Fruit fly (Drosophila melanogaster) whole organism, embryonic: Measurements from ENCODE around the gene Dif.

Source experiments
- Adf1 ChIP-seq: fragments of 200-800 bp; sonication (Bioruptor generic); IDR thresholded peaks from 2 replicates; pipeline ENCODE4 v1.3.6; 2022; ENCODE audit warnings: missing biosample characterization, missing genetic modification characterization
- Blimp-1 ChIP-seq: fragments of 200-800 bp; sonication (Bioruptor generic); optimal IDR thresholded peaks from 3 replicates; lab custom pipeline; 2018; ENCODE audit warnings: missing biosample characterization, missing genetic modification characterization, mild to moderate bottlenecking, moderate library complexity, missing genetic modification reagents
- CG10209 ChIP-seq: fragments of 200-800 bp; sonication (Bioruptor generic); optimal IDR thresholded peaks from 3 replicates; lab custom pipeline; 2017; ENCODE audit warnings: missing biosample characterization, mild to moderate bottlenecking, missing genetic modification characterization, missing genetic modification reagents
- CG10959 ChIP-seq: fragments of 200-800 bp; sonication (Bioruptor generic); IDR thresholded peaks from 2 replicates; pipeline ENCODE4 v1.3.6; 2022; ENCODE audit warnings: missing biosample characterization, missing genetic modification characterization
- CG11504 ChIP-seq: fragments of 200-800 bp; sonication (Bioruptor generic); optimal IDR thresholded peaks from 3 replicates; lab custom pipeline; 2019; ENCODE audit warnings: missing biosample characterization, mild to moderate bottlenecking, missing genetic modification characterization, moderate library complexity
- CG11723 ChIP-seq: fragments of 200-800 bp; sonication (Bioruptor generic); optimal IDR thresholded peaks from 2 replicates; lab custom pipeline; 2017; ENCODE audit warnings: missing biosample characterization, mild to moderate bottlenecking, missing genetic modification characterization
- CG12071 ChIP-seq: fragments of 200-800 bp; sonication (Bioruptor generic); optimal IDR thresholded peaks from 3 replicates; lab custom pipeline; 2018; ENCODE audit warnings: missing biosample characterization, mild to moderate bottlenecking, missing genetic modification characterization
- CG12155 ChIP-seq: fragments of 200-800 bp; sonication (Bioruptor generic); optimal IDR thresholded peaks from 3 replicates; lab custom pipeline; 2016; ENCODE audit warnings: missing biosample characterization, missing genetic modification characterization
- CG14050 ChIP-seq: fragments of 200-800 bp; sonication (Bioruptor generic); IDR thresholded peaks from 3 replicates; pipeline ENCODE4 v1.3.6; 2022; ENCODE audit warnings: missing biosample characterization, missing genetic modification characterization
- CG15601 ChIP-seq: fragments of 200-800 bp; sonication (Bioruptor generic); optimal IDR thresholded peaks from 3 replicates; lab custom pipeline; 2019; ENCODE audit warnings: missing biosample characterization, mild to moderate bottlenecking, missing genetic modification characterization, moderate library complexity
- CG2875 ChIP-seq: fragments of 200-800 bp; sonication (Bioruptor generic); optimal IDR thresholded peaks from 2 replicates; lab custom pipeline; 2017; ENCODE audit warnings: missing biosample characterization, mild to moderate bottlenecking, missing genetic modification characterization, missing genetic modification reagents
- CG3065 ChIP-seq: fragments of 200-800 bp; sonication (Bioruptor generic); optimal IDR thresholded peaks from 2 replicates; lab custom pipeline; 2016; ENCODE audit warnings: missing biosample characterization, missing genetic modification characterization
- CG3726 ChIP-seq: fragments of 200-800 bp; sonication (Bioruptor generic); IDR thresholded peaks from 3 replicates; pipeline ENCODE4, ENCODE4 v1.3.6; 2022; ENCODE audit warnings: missing biosample characterization, missing genetic modification characterization
- CG4328 ChIP-seq: fragments of 200-800 bp; sonication (Bioruptor generic); optimal IDR thresholded peaks from 3 replicates; lab custom pipeline; 2017; ENCODE audit warnings: missing biosample characterization, missing genetic modification reagents, missing genetic modification characterization
- CG7357 ChIP-seq: fragments of 200-800 bp; sonication (Bioruptor generic); IDR thresholded peaks from 3 replicates; pipeline ENCODE4 v1.3.6; 2022; ENCODE audit warnings: missing biosample characterization, missing genetic modification characterization
- CG8290 ChIP-seq, 3 experiments: fragments of 200-800 bp; sonication (Bioruptor generic); optimal IDR thresholded peaks; 2 replicates each; lab custom pipeline; 2016 to 2019; ENCODE audit warnings: missing biosample characterization in 3 of 3, missing genetic modification characterization in 3 of 3, mild to moderate bottlenecking in 2 of 3, moderate library complexity in 1 of 3
- CG8478 ChIP-seq: fragments of >200 bp; optimal IDR thresholded peaks from 2 replicates; lab custom pipeline; 2018
- CG9932 ChIP-seq: fragments of 200-800 bp; sonication (Bioruptor generic); IDR thresholded peaks from 2 replicates; pipeline ENCODE4 v1.3.6; 2022; ENCODE audit warnings: missing biosample characterization, missing genetic modification characterization
- Drgx ChIP-seq: fragments of 200-800 bp; sonication (Bioruptor generic); IDR thresholded peaks from 2 replicates; pipeline ENCODE4 v1.3.6; 2022; ENCODE audit warnings: missing biosample characterization, missing genetic modification characterization
- E2f1 ChIP-seq: fragments of 200-800 bp; sonication (Bioruptor generic); IDR thresholded peaks from 2 replicates; pipeline ENCODE4 v1.3.6; 2022; ENCODE audit warnings: missing biosample characterization, missing genetic modification characterization
- Elba2 ChIP-seq: fragments of 200-800 bp; sonication (Bioruptor generic); optimal IDR thresholded peaks from 3 replicates; lab custom pipeline; 2016; ENCODE audit warnings: missing biosample characterization, missing genetic modification characterization
- MESR4 ChIP-seq: fragments of 200-800 bp; sonication (Bioruptor generic); optimal IDR thresholded peaks from 2 replicates; lab custom pipeline; 2018; ENCODE audit warnings: missing biosample characterization, mild to moderate bottlenecking, missing genetic modification characterization, moderate library complexity
- Mad ChIP-seq: fragments of 200-800 bp; sonication (Bioruptor generic); optimal IDR thresholded peaks from 2 replicates; lab custom pipeline; 2016; ENCODE audit warnings: missing biosample characterization, missing genetic modification characterization
- Mes4 ChIP-seq: fragments of 200-800 bp; sonication (Bioruptor generic); optimal IDR thresholded peaks from 2 replicates; lab custom pipeline; 2016; ENCODE audit warnings: missing biosample characterization, missing genetic modification characterization
- Mrtf ChIP-seq: fragments of 200-800 bp; sonication (Bioruptor generic); IDR thresholded peaks from 3 replicates; pipeline ENCODE4 v1.3.6; 2022; ENCODE audit warnings: missing biosample characterization, missing genetic modification characterization
- NC2β ChIP-seq: fragments of 200-800 bp; sonication (Bioruptor generic); optimal IDR thresholded peaks from 2 replicates; lab custom pipeline; 2016; ENCODE audit warnings: missing biosample characterization, missing genetic modification characterization
- NfI ChIP-seq: fragments of 200-800 bp; sonication (Bioruptor generic); optimal IDR thresholded peaks from 3 replicates; lab custom pipeline; 2018; ENCODE audit warnings: missing biosample characterization, mild to moderate bottlenecking, missing genetic modification characterization, moderate library complexity
- Optix ChIP-seq: fragments of 200-800 bp; sonication (Bioruptor generic); IDR thresholded peaks from 3 replicates; pipeline ENCODE4 v1.3.6; 2022; ENCODE audit warnings: missing biosample characterization, missing genetic modification characterization
- Ravus ChIP-seq: fragments of 200-800 bp; sonication (Bioruptor generic); IDR thresholded peaks from 2 replicates; pipeline ENCODE4 v1.3.6; 2022; ENCODE audit warnings: missing biosample characterization, missing genetic modification characterization
- Taf1 ChIP-seq: fragments of 200-800 bp; sonication (Bioruptor generic); IDR thresholded peaks from 2 replicates; pipeline ENCODE4 v1.3.6; 2022; ENCODE audit warnings: missing biosample characterization, missing genetic modification characterization
- ap ChIP-seq: fragments of 200-800 bp; sonication (Bioruptor generic); IDR thresholded peaks from 2 replicates; pipeline ENCODE4 v1.3.6; 2022; ENCODE audit warnings: missing biosample characterization, missing genetic modification characterization
- ara ChIP-seq: fragments of 200-800 bp; sonication (Bioruptor generic); IDR thresholded peaks from 2 replicates; pipeline ENCODE4 v1.3.6; 2022; ENCODE audit warnings: missing biosample characterization, missing genetic modification characterization
- bcd ChIP-seq: fragments of 200-800 bp; sonication (Bioruptor generic); optimal IDR thresholded peaks from 2 replicates; lab custom pipeline; 2017; ENCODE audit warnings: missing biosample characterization, mild to moderate bottlenecking, missing genetic modification characterization
- caup ChIP-seq: fragments of 200-800 bp; sonication (Bioruptor generic); optimal IDR thresholded peaks from 3 replicates; lab custom pipeline; 2017; ENCODE audit warnings: missing biosample characterization, mild to moderate bottlenecking, missing genetic modification characterization, moderate library complexity; ENCODE audit not compliant: severe bottlenecking
- chinmo ChIP-seq: fragments of 200-800 bp; sonication (Bioruptor generic); IDR thresholded peaks from 4 replicates; pipeline ENCODE4 v1.3.6; 2022; ENCODE audit warnings: missing biosample characterization, missing genetic modification characterization; ENCODE audit not compliant: partially characterized antibody
- dpn ChIP-seq, 2 experiments: fragments of 200-800 bp; sonication (Bioruptor generic); optimal IDR thresholded peaks; 3 replicates each; lab custom pipeline; 2016; ENCODE audit warnings: missing biosample characterization in 2 of 2, missing genetic modification characterization in 2 of 2
- en ChIP-seq: fragments of 200-800 bp; sonication (Bioruptor generic); optimal IDR thresholded peaks from 2 replicates; lab custom pipeline; 2016; ENCODE audit warnings: missing biosample characterization, missing genetic modification characterization
- esg ChIP-seq: fragments of 200-800 bp; sonication (Bioruptor generic); conservative IDR thresholded peaks from 2 replicates; pipeline ENCODE4 v1.3.6; 2022; ENCODE audit warnings: missing biosample characterization, missing genetic modification characterization
- fd64A ChIP-seq: fragments of 200-800 bp; sonication (Bioruptor generic); optimal IDR thresholded peaks from 3 replicates; lab custom pipeline; 2018; ENCODE audit warnings: missing biosample characterization, mild to moderate bottlenecking, missing genetic modification characterization
- fru ChIP-seq: fragments of >200 bp; optimal IDR thresholded peaks from 2 replicates; lab custom pipeline; 2017
- ham ChIP-seq: fragments of 200-800 bp; sonication (Bioruptor generic); IDR thresholded peaks from 2 replicates; pipeline ENCODE4 v1.3.6; 2022; ENCODE audit warnings: missing biosample characterization, missing genetic modification characterization
- inv ChIP-seq: fragments of 200-800 bp; sonication (Bioruptor generic); IDR thresholded peaks from 2 replicates; pipeline ENCODE4 v1.3.6; 2022; ENCODE audit warnings: missing biosample characterization, missing genetic modification characterization; ENCODE audit not compliant: partially characterized antibody
- otp ChIP-seq: fragments of 200-800 bp; sonication (Bioruptor generic); IDR thresholded peaks from 3 replicates; pipeline ENCODE4, ENCODE4 v1.3.6; 2022; ENCODE audit warnings: missing biosample characterization, missing genetic modification characterization
- scrt ChIP-seq: fragments of 200-800 bp; sonication (Bioruptor generic); optimal IDR thresholded peaks from 2 replicates; lab custom pipeline; 2018; ENCODE audit warnings: missing biosample characterization, mild to moderate bottlenecking, missing genetic modification characterization, moderate library complexity
- sob ChIP-seq: fragments of 200-800 bp; sonication (Bioruptor generic); IDR thresholded peaks from 2 replicates; pipeline ENCODE4 v1.3.6; 2022; ENCODE audit warnings: missing biosample characterization, missing genetic modification characterization
- wor ChIP-seq: fragments of 200-800 bp; sonication (Bioruptor generic); IDR thresholded peaks from 2 replicates; pipeline ENCODE4 v1.3.6; 2022; ENCODE audit warnings: missing biosample characterization, missing genetic modification characterization
- zen ChIP-seq: fragments of 200-800 bp; sonication (Bioruptor generic); optimal IDR thresholded peaks from 3 replicates; lab custom pipeline; 2018; ENCODE audit warnings: missing biosample characterization, mild to moderate bottlenecking, missing genetic modification characterization, moderate library complexity
- zen2 ChIP-seq: fragments of 200-800 bp; sonication (Bioruptor generic); IDR thresholded peaks from 3 replicates; pipeline ENCODE4 v1.3.6; 2022; ENCODE audit warnings: missing biosample characterization, missing genetic modification characterization; ENCODE audit not compliant: partially characterized antibody
- zfh1 ChIP-seq: fragments of 200-800 bp; sonication (Bioruptor generic); IDR thresholded peaks from 3 replicates; pipeline ENCODE4 v1.3.6; 2022; ENCODE audit warnings: missing biosample characterization, missing genetic modification characterization

Gene Dif

DNA sequence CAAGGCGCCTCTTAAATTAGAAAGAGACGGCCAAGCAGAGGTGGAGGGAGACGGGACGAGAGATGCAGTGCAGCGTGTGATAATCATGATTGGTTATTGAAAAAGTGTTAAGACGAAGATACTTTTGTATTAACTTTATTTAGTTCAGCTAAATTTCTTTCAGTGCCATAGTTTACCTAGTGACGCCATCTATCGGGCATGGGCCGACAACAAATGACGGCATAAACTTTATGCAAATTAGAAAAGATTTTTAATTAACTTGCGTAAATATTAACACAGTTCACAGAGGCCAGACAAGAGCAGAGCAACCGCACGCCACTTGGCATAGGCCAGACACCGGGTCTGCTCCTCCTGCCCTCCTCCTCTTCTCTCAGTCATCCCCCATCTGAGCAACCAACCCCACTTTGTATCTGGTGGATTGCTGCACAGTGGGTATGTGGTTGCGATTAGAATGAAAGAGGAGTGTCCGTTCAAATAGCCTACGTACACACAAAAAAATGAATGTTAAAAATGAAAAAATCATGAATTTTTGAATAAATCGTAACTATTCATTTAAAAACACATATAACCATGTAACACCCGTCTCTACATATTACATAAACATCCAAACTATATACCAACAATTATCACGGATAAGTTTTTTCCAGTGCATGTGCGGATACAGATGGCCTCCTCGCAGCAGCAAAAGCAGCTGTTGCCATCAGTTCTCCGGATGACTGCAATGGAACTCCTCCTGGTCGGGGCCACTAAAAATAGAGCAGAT, 33.1 kb upstream of the Dif start (continued):
- peak; percentile 32 for TF ChIP-seq CG11723 (GFP tag; lab: Kevin White, UChicago)
- TF ChIP-seq Blimp-1 (GFP tag; lab: Kevin White, UChicago), result peak; percentile 87
- TF ChIP-seq chinmo (GFP tag; lab: Robert Waterston, UW), result no peak
- peak; percentile 74; the same call in 2 of the 3 replicates for TF ChIP-seq CG3726
- peak; percentile 78 for TF ChIP-seq wor (GFP tag; lab: Robert Waterston, UW)
- peak; percentile 68 for TF ChIP-seq CG2875 (GFP tag; lab: Kevin White, UChicago)
- peak; percentile 83 for TF ChIP-seq CG15601
- TF ChIP-seq en (GFP tag; lab: Kevin White, UChicago), result peak; percentile 69
- TF ChIP-seq esg (GFP tag; lab: Robert Waterston, UW), result peak; percentile 85
- peak; percentile 76; the same call in 2 of the 3 replicates for TF ChIP-seq Mrtf (GFP tag; lab: Robert Waterston, UW)
- TF ChIP-seq dpn (GFP tag; optimal IDR thresholded peaks at IDR 0.05; lab: Kevin White, UChicago), result peak; percentile 76 to 82
- peak; percentile 41; the same call in 1 of the 3 replicates for TF ChIP-seq otp (GFP tag; lab: Robert Waterston, UW)
- TF ChIP-seq CG14050 (GFP tag; lab: Robert Waterston, UW), result peak; percentile 73
- TF ChIP-seq NfI (GFP tag; lab: Kevin White, UChicago), result peak; percentile 67
- peak; percentile 74 for TF ChIP-seq CG4328 (GFP tag; lab: Kevin White, UChicago)
- no peak for TF ChIP-seq zen2 (GFP tag; lab: Robert Waterston, UW)
- no peak for TF ChIP-seq ham
- peak; percentile 64 for TF ChIP-seq Mes4 (GFP tag; lab: Kevin White, UChicago)
- peak; percentile 69; the same call in 1 of the 2 replicates for TF ChIP-seq ap (GFP tag; lab: Robert Waterston, UW)
- TF ChIP-seq ara (GFP tag; lab: Robert Waterston, UW), result peak; percentile 72
- TF ChIP-seq scrt (GFP tag; lab: Kevin White, UChicago), result peak; percentile 71
- peak; percentile 65 for TF ChIP-seq CG12071 (GFP tag; lab: Kevin White, UChicago)
- peak; percentile 65; the same call in 1 of the 3 replicates for TF ChIP-seq CG7357 (GFP tag; lab: Robert Waterston, UW)
- TF ChIP-seq zfh1 (GFP tag; lab: Robert Waterston, UW), result peak; percentile 82
- TF ChIP-seq fru (lab: Kevin White, UChicago), result no peak
- TF ChIP-seq CG3065, result peak; percentile 20
- peak; percentile 88 for TF ChIP-seq CG11504 (tag; lab: Kevin White, UChicago)
- TF ChIP-seq fd64A, result peak; percentile 58
- peak; percentile 67; the same call in 2 of the 3 replicates for TF ChIP-seq Optix (GFP tag; lab: Robert Waterston, UW)
- TF ChIP-seq Mad (GFP tag; lab: Kevin White, UChicago), result peak; percentile 33
- TF ChIP-seq Taf1 (GFP tag; lab: Robert Waterston, UW), result peak; percentile 61; the same call in 1 of the 2 replicates
- no peak for TF ChIP-seq CG8478 (lab: Kevin White, UChicago)
- TF ChIP-seq Adf1, result peak; percentile 43; the same call in 1 of the 2 replicates
- peak; percentile 73 for TF ChIP-seq CG10209
- peak; percentile 72 for TF ChIP-seq NC2β (GFP tag; lab: Kevin White, UChicago)
- no peak for TF ChIP-seq Elba2 (GFP tag; lab: Kevin White, UChicago)
- peak; percentile 71 for TF ChIP-seq E2f1 (GFP tag; lab: Robert Waterston, UW)
- TF ChIP-seq CG12155, result peak; percentile 73
- TF ChIP-seq CG9932, result no peak
- TF ChIP-seq Ravus, result no peak
- peak; percentile 71 for TF ChIP-seq CG10959 (GFP tag; lab: Robert Waterston, UW)
- peak; percentile 11 for TF ChIP-seq CG8290 (GFP tag; optimal IDR thresholded peaks at IDR 0.05; lab: Kevin White, UChicago)
- peak in 1 of 2 experiments; percentile 67 for TF ChIP-seq CG8290 (tag; optimal IDR thresholded peaks at IDR 0.05; lab: Kevin White, UChicago)
- TF ChIP-seq zen (tag; lab: Kevin White, UChicago), result no peak
- TF ChIP-seq caup (GFP tag; lab: Kevin White, UChicago), result peak; percentile 85
- no peak for TF ChIP-seq MESR4 (GFP tag; lab: Kevin White, UChicago)
- peak; percentile 81 for TF ChIP-seq sob (GFP tag; lab: Robert Waterston, UW)
- TF ChIP-seq bcd (GFP tag; lab: Kevin White, UChicago), result peak; percentile 75
- peak; percentile 88 for TF ChIP-seq Drgx (GFP tag; lab: Robert Waterston, UW)
- TF ChIP-seq inv (GFP tag; lab: Robert Waterston, UW), result no peak
